Worm (Caenorhabditis elegans): ENCODE results near the gene srxa-4.

- TF ChIP-seq F57C9.4 (tag; optimal IDR thresholded peaks at IDR 0.05) (no peak), dpl-1 (GFP tag; optimal IDR thresholded peaks at IDR 0.05) (no peak), tbx-9 (tag; optimal IDR thresholded peaks at IDR 0.05; ENCODE audit: borderline replicate concordance) (no peak), athp-1 (tag; optimal IDR thresholded peaks at IDR 0.05) (no peak), ama-1 (optimal IDR thresholded peaks at IDR 0.05) (no peak), ama-1 (GFP tag; optimal IDR thresholded peaks at IDR 0.05) (no peak), fkh-3 (tag; optimal IDR thresholded peaks at IDR 0.05) (no peak), sea-2 (GFP tag; IDR thresholded peaks at IDR 0.05) (no peak), let-526 (GFP tag; IDR thresholded peaks at IDR 0.05) (no peak), K12H6.12 (tag; optimal IDR thresholded peaks at IDR 0.05) (no peak), Y67H2A.10 (GFP tag; conservative IDR thresholded peaks at IDR 0.05) (no peak), nhr-179 (tag; optimal IDR thresholded peaks at IDR 0.05) (no peak), lsy-27 (tag; optimal IDR thresholded peaks at IDR 0.05; ENCODE audit: borderline replicate concordance, insufficient read depth) (no peak), hlh-26 (GFP tag; conservative IDR thresholded peaks at IDR 0.05) (no peak)
These were observed 40.9 kb upstream of the srxa-4 start, which contains the start of gene srsx-24 for ce11 chrV:7379384-7379783.
